Worm (Caenorhabditis elegans): ENCODE data around the gene sra-13.

Gene sra-13

DNA sequence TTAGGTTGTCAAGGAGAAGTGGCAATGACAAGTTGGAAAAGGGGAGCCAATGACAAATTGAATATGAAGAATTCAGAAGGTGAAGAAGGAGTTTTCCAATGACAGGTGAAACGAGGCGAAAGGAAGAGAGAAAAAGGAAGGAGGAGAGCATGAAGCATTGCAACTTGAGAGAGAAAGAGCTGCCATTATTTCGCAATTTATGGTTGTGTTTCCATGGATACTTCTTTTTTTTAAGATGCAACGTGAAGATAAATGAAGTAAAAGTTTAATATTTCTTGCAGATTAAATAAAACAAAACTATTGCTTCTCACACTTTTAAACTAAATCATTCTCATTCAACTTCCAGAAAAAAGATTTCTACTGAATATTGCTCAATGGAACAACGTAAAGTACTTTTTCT, 13.3 kb upstream of the sra-13 start, which contains the start of gene F49E12.8:
Gene F49E12.8, minus strand, starts transcription at position 101 of the 400 bp plus-strand sequence.
- TF ChIP-seq nhr-232 (tag; optimal IDR thresholded peaks at IDR 0.05) (no peak), K09A11.1 (tag; optimal IDR thresholded peaks at IDR 0.05; ENCODE audit: insufficient read depth) (no peak), ceh-45 (GFP tag; IDR thresholded peaks at IDR 0.05) (no peak), syd-9 (tag; optimal IDR thresholded peaks at IDR 0.05) (no peak), sox-2 (GFP tag; IDR thresholded peaks at IDR 0.05) (no peak), fax-1 (tag; optimal IDR thresholded peaks at IDR 0.05) (no peak), ahr-1 (tag; optimal IDR thresholded peaks at IDR 0.05) (no peak), odd-2 (tag; optimal IDR thresholded peaks at IDR 0.05) (no peak)

DNA sequence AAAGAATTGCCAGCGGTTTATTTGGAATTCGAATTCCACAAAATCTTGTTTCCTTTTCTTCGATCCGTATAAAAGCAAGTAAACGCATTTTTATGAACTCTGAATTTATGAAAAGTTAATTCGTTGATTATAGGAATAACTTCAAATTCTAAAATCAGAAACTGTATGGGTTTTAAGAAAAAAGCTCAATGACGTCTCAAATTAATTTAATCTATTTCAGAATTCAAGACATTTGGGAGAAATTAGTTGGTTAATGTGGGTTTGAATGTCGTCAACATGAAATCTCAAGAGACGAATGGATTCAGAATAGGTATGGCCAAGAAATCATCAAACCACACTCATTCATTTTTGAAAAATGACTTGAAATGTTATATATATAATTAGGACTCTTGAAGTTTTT, 11.4 kb upstream of the sra-13 start, which contains the start of gene F49E12.7:
Gene F49E12.7, minus strand, starts transcription at position 101 of the 400 bp plus-strand sequence.
- no peak for TF ChIP-seq pqm-1 (tag; optimal IDR thresholded peaks at IDR 0.05)
- no peak for TF ChIP-seq dve-1 (tag; optimal IDR thresholded peaks at IDR 0.05)
- no peak for TF ChIP-seq ceh-22 (tag; optimal IDR thresholded peaks at IDR 0.05)
- no peak for TF ChIP-seq ceh-24 (tag; optimal IDR thresholded peaks at IDR 0.05)
- no peak for TF ChIP-seq pros-1 (tag; optimal IDR thresholded peaks at IDR 0.05)
- TF ChIP-seq hlh-6 (tag; optimal IDR thresholded peaks at IDR 0.05), result no peak
- TF ChIP-seq hlh-8 (tag; optimal IDR thresholded peaks at IDR 0.05), result no peak
- no peak for TF ChIP-seq C08G9.2 (tag; optimal IDR thresholded peaks at IDR 0.05)
- no peak for TF ChIP-seq ceh-14 (tag; optimal IDR thresholded peaks at IDR 0.05)
- TF ChIP-seq unc-3 (GFP tag; conservative IDR thresholded peaks at IDR 0.05), result no peak
- no peak for TF ChIP-seq unc-3 (tag; optimal IDR thresholded peaks at IDR 0.05)
- no peak for TF ChIP-seq ceh-34 (tag; optimal IDR thresholded peaks at IDR 0.05)
- no peak for TF ChIP-seq hlh-13 (GFP tag; optimal IDR thresholded peaks at IDR 0.05)
- TF ChIP-seq ceh-45 (GFP tag; IDR thresholded peaks at IDR 0.05), result no peak
- no peak for TF ChIP-seq hlh-15 (tag; optimal IDR thresholded peaks at IDR 0.05)
- no peak for TF ChIP-seq eyg-1 (tag; optimal IDR thresholded peaks at IDR 0.05)
- no peak for TF ChIP-seq nfya-1 (tag; optimal IDR thresholded peaks at IDR 0.05)
- TF ChIP-seq pag-3 (tag; optimal IDR thresholded peaks at IDR 0.05; ENCODE audit: borderline replicate concordance), result no peak
- TF ChIP-seq mec-3 (tag; optimal IDR thresholded peaks at IDR 0.05; ENCODE audit: borderline replicate concordance), result no peak
- TF ChIP-seq sox-2 (GFP tag; IDR thresholded peaks at IDR 0.05), result no peak
- TF ChIP-seq ztf-16 (tag; optimal IDR thresholded peaks at IDR 0.05), result no peak

DNA sequence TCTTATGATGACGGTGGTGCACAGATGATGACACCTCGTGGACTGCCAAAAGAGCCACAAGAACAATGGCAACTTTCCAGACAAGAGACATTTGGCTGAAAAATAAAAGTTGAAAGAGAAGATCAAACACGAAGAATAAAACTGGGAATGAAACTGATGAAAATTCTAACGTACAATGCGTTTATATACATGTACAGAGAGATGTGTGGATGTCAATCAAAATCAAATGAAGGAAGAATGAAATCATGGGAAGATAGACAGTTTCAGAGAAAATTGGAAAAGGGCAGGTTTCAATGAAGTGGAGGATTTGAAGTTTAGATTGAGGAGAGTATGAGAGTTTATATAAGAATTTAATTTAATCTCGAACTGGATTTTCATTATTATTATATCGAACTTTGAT, 8.4 kb upstream of the sra-13 start, which contains the start of gene dod-23:
Gene dod-23, minus strand, starts transcription at position 101 of the 400 bp plus-strand sequence.
- no peak for TF ChIP-seq ceh-19 (GFP tag; optimal IDR thresholded peaks at IDR 0.05)
- TF ChIP-seq hlh-8 (tag; optimal IDR thresholded peaks at IDR 0.05), result no peak
- no peak for TF ChIP-seq lim-6 (tag; optimal IDR thresholded peaks at IDR 0.05)

DNA sequence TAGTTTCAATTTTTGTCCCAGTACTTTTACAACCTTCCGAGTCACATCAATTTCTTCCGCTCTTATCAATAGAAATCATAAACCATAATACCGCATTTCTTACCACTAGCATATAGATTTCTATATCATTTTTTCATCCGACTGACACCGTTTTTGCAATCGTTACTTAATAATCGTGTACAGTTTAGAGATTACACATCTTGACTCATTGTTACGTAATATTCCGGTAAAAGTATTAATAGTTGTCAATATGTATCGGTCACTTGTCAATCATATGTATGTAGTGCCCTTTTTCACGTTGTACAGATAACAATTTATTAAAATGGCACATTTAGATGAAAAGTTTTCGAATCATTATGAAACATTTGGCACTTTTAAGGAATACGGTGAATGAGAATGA, 7.5 kb upstream of the sra-13 start:
- TF ChIP-seq pat-9 (tag; optimal IDR thresholded peaks at IDR 0.05) (no peak), ceh-22 (tag; optimal IDR thresholded peaks at IDR 0.05) (no peak), ttx-3 (tag; optimal IDR thresholded peaks at IDR 0.05) (no peak), ahr-1 (tag; optimal IDR thresholded peaks at IDR 0.05) (no peak), ceh-31 (tag; optimal IDR thresholded peaks at IDR 0.05) (no peak), pax-1 (tag; optimal IDR thresholded peaks at IDR 0.05) (no peak), ref-2 (tag; optimal IDR thresholded peaks at IDR 0.05) (no peak), elt-2 (tag; optimal IDR thresholded peaks at IDR 0.05) (peak; percentile 41)

DNA sequence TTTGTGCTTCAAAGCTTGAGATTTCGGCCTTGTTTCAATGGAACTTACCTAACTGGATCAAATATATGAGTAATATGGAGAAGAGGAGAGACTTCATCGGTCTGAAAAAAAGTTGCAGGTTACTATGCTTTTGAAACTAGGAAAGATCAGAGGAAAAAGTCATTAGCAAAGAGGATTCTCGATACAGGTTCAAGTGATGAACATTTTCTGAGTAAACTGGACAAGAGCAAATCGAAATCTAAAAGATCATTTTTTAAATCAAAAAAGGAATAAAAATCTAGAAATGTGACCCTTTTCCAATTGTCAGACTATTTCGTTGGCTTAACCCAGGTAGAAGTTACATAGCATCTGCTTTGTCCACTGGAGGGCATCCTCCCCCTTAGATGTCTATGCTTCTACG, 2.7 kb upstream of the sra-13 start, which contains the start of gene skpo-1:
Gene skpo-1, minus strand, starts transcription at position 101 of the 400 bp plus-strand sequence.
- TF ChIP-seq F13H6.1 (tag; optimal IDR thresholded peaks at IDR 0.05), result no peak
- no peak for TF ChIP-seq unc-86 (tag; optimal IDR thresholded peaks at IDR 0.05)
- TF ChIP-seq madf-2 (tag; optimal IDR thresholded peaks at IDR 0.05), result no peak
- TF ChIP-seq ceh-45 (GFP tag; IDR thresholded peaks at IDR 0.05), result no peak
- TF ChIP-seq gmeb-2 (tag; optimal IDR thresholded peaks at IDR 0.05), result no peak
- no peak for TF ChIP-seq C38D4.7 (GFP tag; optimal IDR thresholded peaks at IDR 0.05)
- TF ChIP-seq tbx-2 (tag; optimal IDR thresholded peaks at IDR 0.05), result no peak
- no peak for TF ChIP-seq ceh-34 (tag; optimal IDR thresholded peaks at IDR 0.05)
- no peak for TF ChIP-seq zip-5 (tag; optimal IDR thresholded peaks at IDR 0.05)
- no peak for TF ChIP-seq T23F11.4 (GFP tag; optimal IDR thresholded peaks at IDR 0.05)
- no peak for TF ChIP-seq fkh-10 (GFP tag; optimal IDR thresholded peaks at IDR 0.05)
- TF ChIP-seq nhr-232 (tag; optimal IDR thresholded peaks at IDR 0.05), result no peak
